Fruit fly (Drosophila melanogaster): ENCODE results near the gene CG17147.

CG17147 gene

DNA sequence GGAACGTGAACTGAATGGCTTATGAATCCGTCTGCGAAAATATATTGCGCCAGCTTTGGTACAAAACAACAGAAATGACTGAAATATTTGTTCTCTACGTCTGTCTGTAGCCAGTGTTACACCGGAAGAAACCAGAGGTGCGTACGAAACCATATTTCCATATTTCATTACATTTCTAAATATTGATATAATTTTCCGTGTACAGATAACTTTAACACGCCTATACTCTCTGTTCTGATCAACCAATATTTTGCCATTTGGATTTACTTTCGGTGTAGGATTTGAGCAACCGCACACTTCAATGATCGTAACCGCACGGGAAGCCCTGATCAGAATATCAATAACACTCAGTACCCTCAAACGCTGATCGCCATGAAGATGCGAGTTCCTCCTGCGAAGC is 29.0 kb upstream of the CG17147 start (continued):
- peak; percentile 15; the same call in 1 of the 2 replicates for TF ChIP-seq seq (GFP tag; IDR thresholded peaks at IDR 0.05)
- TF ChIP-seq CG32772 (GFP tag; IDR thresholded peaks at IDR 0.05) = peak; percentile 55
- no peak for TF ChIP-seq repo (GFP tag; optimal IDR thresholded peaks at IDR 0.05)
- no peak for TF ChIP-seq kni (GFP tag; optimal IDR thresholded peaks at IDR 0.05)
- peak; percentile 36 for TF ChIP-seq Abd-B (GFP tag; optimal IDR thresholded peaks at IDR 0.05)
- no peak for TF ChIP-seq Mad (GFP tag; optimal IDR thresholded peaks at IDR 0.05)
- no peak for TF ChIP-seq gro (GFP tag; optimal IDR thresholded peaks at IDR 0.05)
- TF ChIP-seq Ptx1 (GFP tag; IDR thresholded peaks at IDR 0.05) = peak; percentile 43; the same call in 1 of the 2 replicates
- TF ChIP-seq CG3163 (GFP tag; optimal IDR thresholded peaks at IDR 0.05) = no peak
- no peak for TF ChIP-seq Nf-YC (tag; optimal IDR thresholded peaks at IDR 0.05)
- no peak for TF ChIP-seq pita (GFP tag; optimal IDR thresholded peaks at IDR 0.05)
- no peak for TF ChIP-seq knrl (GFP tag; IDR thresholded peaks at IDR 0.05; ENCODE audit: partially characterized antibody)
- no peak for TF ChIP-seq vnd (GFP tag; IDR thresholded peaks at IDR 0.05; ENCODE audit: partially characterized antibody)
- peak; percentile 4 for TF ChIP-seq CG12942 (GFP tag; optimal IDR thresholded peaks at IDR 0.05)
- peak; percentile 17 for TF ChIP-seq CG18476 (GFP tag; optimal IDR thresholded peaks at IDR 0.05)
- TF ChIP-seq CG16863 (GFP tag; optimal IDR thresholded peaks at IDR 0.05) = no peak
- TF ChIP-seq wor (GFP tag; IDR thresholded peaks at IDR 0.05) = no peak
- TF ChIP-seq Sry-δ (GFP tag; optimal IDR thresholded peaks at IDR 0.05) = no peak
- TF ChIP-seq corto (GFP tag; optimal IDR thresholded peaks at IDR 0.05) = no peak
- TF ChIP-seq CG17385 (GFP tag; optimal IDR thresholded peaks at IDR 0.05) = no peak
- TF ChIP-seq CG6683 (GFP tag; optimal IDR thresholded peaks at IDR 0.05) = no peak
- TF ChIP-seq CG11560 (tag; IDR thresholded peaks at IDR 0.05) = no peak
- TF ChIP-seq CG1792 (GFP tag; optimal IDR thresholded peaks at IDR 0.05) = no peak
- TF ChIP-seq CG6689 (GFP tag; IDR thresholded peaks at IDR 0.05) = peak; percentile 62; the same call in 1 of the 2 replicates
- TF ChIP-seq sisA (GFP tag; IDR thresholded peaks at IDR 0.05) = 0 out of 2 replicates have a peak, but pooled peaks have one; percentile 9
- TF ChIP-seq Dip2 (GFP tag; IDR thresholded peaks at IDR 0.05) = no peak
- TF ChIP-seq CG34376 (GFP tag; optimal IDR thresholded peaks at IDR 0.05) = no peak
- TF ChIP-seq gsb-n (tag; optimal IDR thresholded peaks at IDR 0.05) = no peak
- TF ChIP-seq ERR (GFP tag; optimal IDR thresholded peaks at IDR 0.05) = no peak
- TF ChIP-seq emc (GFP tag; optimal IDR thresholded peaks at IDR 0.05) = no peak
- no peak for TF ChIP-seq Gsc (GFP tag; IDR thresholded peaks at IDR 0.05)
- TF ChIP-seq CG7839 (tag; optimal IDR thresholded peaks at IDR 0.05) = peak; percentile 55
- no peak for TF ChIP-seq Six4 (GFP tag; optimal IDR thresholded peaks at IDR 0.05)
- peak; percentile 28 for TF ChIP-seq CG12659 (GFP tag; optimal IDR thresholded peaks at IDR 0.05)
- no peak for TF ChIP-seq Rx (GFP tag; IDR thresholded peaks at IDR 0.05)
- peak; percentile 59 for TF ChIP-seq CG32532 (GFP tag; IDR thresholded peaks at IDR 0.05)
- peak; percentile 50; the same call in 1 of the 2 replicates for TF ChIP-seq CG10366 (GFP tag; IDR thresholded peaks at IDR 0.05)
- TF ChIP-seq CG7987 (GFP tag; optimal IDR thresholded peaks at IDR 0.05) = no peak
- peak; percentile 32 for TF ChIP-seq CG3281 (GFP tag; optimal IDR thresholded peaks at IDR 0.05)
- TF ChIP-seq CG14965 (GFP tag; optimal IDR thresholded peaks at IDR 0.05; ENCODE audit: borderline replicate concordance) = no peak
- TF ChIP-seq CG5953 (GFP tag; IDR thresholded peaks at IDR 0.05) = no peak
- no peak for TF ChIP-seq CG9876 (GFP tag; optimal IDR thresholded peaks at IDR 0.05)
- no peak for TF ChIP-seq Doc2 (GFP tag; IDR thresholded peaks at IDR 0.05)
- TF ChIP-seq CG3407 (GFP tag; optimal IDR thresholded peaks at IDR 0.05) = no peak
- TF ChIP-seq CG34224 (GFP tag; IDR thresholded peaks at IDR 0.05; ENCODE audit: partially characterized antibody) = no peak
- no peak for TF ChIP-seq prd (optimal IDR thresholded peaks at IDR 0.05)
- TF ChIP-seq prd (GFP tag; IDR thresholded peaks at IDR 0.05) = peak; percentile 75
- TF ChIP-seq CG17568 (GFP tag; optimal IDR thresholded peaks at IDR 0.05) = no peak
- TF ChIP-seq BEAF-32 (GFP tag; optimal IDR thresholded peaks at IDR 0.05) = no peak
- peak; percentile 30 for TF ChIP-seq Chrac-16 (GFP tag; optimal IDR thresholded peaks at IDR 0.05)
- TF ChIP-seq fd64A (GFP tag; optimal IDR thresholded peaks at IDR 0.05) = no peak
- peak; percentile 25; the same call in 1 of the 2 replicates for TF ChIP-seq E2f1 (GFP tag; IDR thresholded peaks at IDR 0.05)

All from whole organism, embryonic.